Worm (Caenorhabditis elegans) whole organism, L4 larva: ENCODE results near the gene C07G3.10.

ENCODE experiments used
- egl-27 ChIP-seq: sonication (generic microtip); optimal IDR thresholded peaks from 3 replicates; lab custom pipeline; 2017; ENCODE audit warnings: missing biosample characterization, missing genetic modification reagents, missing genetic modification characterization
- jun-1 ChIP-seq: fragments of 150-350 bp; optimal IDR thresholded peaks from 2 replicates; lab custom pipeline; 2014; ENCODE audit warnings: missing biosample characterization, missing genetic modification reagents, missing genetic modification characterization
- lin-29 ChIP-seq: fragments of 200-800 bp; sonication (Bioruptor generic); IDR thresholded peaks from 2 replicates; pipeline ENCODE4 v1.3.6; 2022; ENCODE audit warnings: missing genetic modification reagents, missing genetic modification characterization, missing compliant biosample characterization
- lir-3 ChIP-seq: sonication (generic microtip); optimal IDR thresholded peaks from 2 replicates; lab custom pipeline; 2016; ENCODE audit warnings: mild to moderate bottlenecking, missing genetic modification characterization, missing compliant biosample characterization
- nhr-76 ChIP-seq: fragments of 150-350 bp; optimal IDR thresholded peaks from 2 replicates; lab custom pipeline; 2014; ENCODE audit warnings: missing biosample characterization, missing genetic modification characterization
- pqm-1 ChIP-seq: sonication (generic microtip); optimal IDR thresholded peaks from 2 replicates; lab custom pipeline; 2017; ENCODE audit warnings: missing biosample characterization, missing genetic modification characterization
- set-16 ChIP-seq: fragments of 200-800 bp; sonication (Bioruptor generic); IDR thresholded peaks from 2 replicates; pipeline ENCODE4 v1.3.6; 2022; ENCODE audit warnings: missing genetic modification reagents, missing genetic modification characterization, missing compliant biosample characterization
- skn-1 ChIP-seq: fragments of 150-350 bp; optimal IDR thresholded peaks from 2 replicates; lab custom pipeline; 2014; ENCODE audit warnings: missing biosample characterization, missing genetic modification characterization
- zag-1 ChIP-seq: fragments of 150-350 bp; optimal IDR thresholded peaks from 2 replicates; lab custom pipeline; 2014; ENCODE audit warnings: missing biosample characterization, missing genetic modification characterization

ce11 chrV:3455135-3455747 is 46.9 kb upstream of the C07G3.10 start:
- TF ChIP-seq egl-27 (tag; lab: Kevin White, UChicago) = no peak
- no peak for TF ChIP-seq skn-1
- no peak for TF ChIP-seq jun-1
- no peak for TF ChIP-seq nhr-76 (tag; lab: Kevin White, UChicago)
- TF ChIP-seq lir-3 (tag; lab: Kevin White, UChicago) = no peak
- TF ChIP-seq zag-1 = no peak
- TF ChIP-seq lin-29 (GFP tag; lab: Robert Waterston, UW) = no peak
- TF ChIP-seq set-16 = no peak
- no peak for TF ChIP-seq pqm-1
